Worm (Caenorhabditis elegans) whole organism, L2 larva: ENCODE data around the gene F57E7.4.

ENCODE experiments used
- ZK546.5 ChIP-seq: sonication (generic microtip); optimal IDR thresholded peaks from 2 replicates; lab custom pipeline; 2017; ENCODE audit warnings: missing biosample characterization, missing genetic modification characterization
- sma-3 ChIP-seq: sonication (generic microtip); optimal IDR thresholded peaks from 2 replicates; lab custom pipeline; 2016; ENCODE audit warnings: missing genetic modification reagents, missing genetic modification characterization, missing compliant biosample characterization

ce11 chrV:16505828-16506227 lies 25.0 kb upstream of the F57E7.4 start, which contains the start of gene nhr-54:
- TF ChIP-seq sma-3 (GFP tag; lab: Kevin White, UChicago) (no peak), ZK546.5 (tag; lab: Kevin White, UChicago) (no peak)
